Fruit fly (Drosophila melanogaster) whole organism, pupa: Measurements from ENCODE around the gene CG17816.

Experiments
- CG12605 ChIP-seq: fragments of 200-800 bp; sonication (Bioruptor generic); IDR thresholded peaks from 2 replicates; pipeline ENCODE4 v1.3.6; 2022; ENCODE audit warnings: missing biosample characterization, missing genetic modification characterization
- CG15710 ChIP-seq: fragments of 200-800 bp; sonication (Bioruptor generic); optimal IDR thresholded peaks from 2 replicates; lab custom pipeline; 2018; ENCODE audit warnings: missing biosample characterization, mild to moderate bottlenecking, missing genetic modification characterization, moderate library complexity
- CG34367 ChIP-seq: fragments of 200-800 bp; sonication (Bioruptor generic); optimal IDR thresholded peaks from 2 replicates; lab custom pipeline; 2018; ENCODE audit warnings: missing biosample characterization, mild to moderate bottlenecking, missing genetic modification characterization
- CG8301 ChIP-seq: fragments of 200-800 bp; sonication (Bioruptor generic); optimal IDR thresholded peaks from 2 replicates; lab custom pipeline; 2018; ENCODE audit warnings: missing biosample characterization, mild to moderate bottlenecking, missing genetic modification characterization

DNA sequence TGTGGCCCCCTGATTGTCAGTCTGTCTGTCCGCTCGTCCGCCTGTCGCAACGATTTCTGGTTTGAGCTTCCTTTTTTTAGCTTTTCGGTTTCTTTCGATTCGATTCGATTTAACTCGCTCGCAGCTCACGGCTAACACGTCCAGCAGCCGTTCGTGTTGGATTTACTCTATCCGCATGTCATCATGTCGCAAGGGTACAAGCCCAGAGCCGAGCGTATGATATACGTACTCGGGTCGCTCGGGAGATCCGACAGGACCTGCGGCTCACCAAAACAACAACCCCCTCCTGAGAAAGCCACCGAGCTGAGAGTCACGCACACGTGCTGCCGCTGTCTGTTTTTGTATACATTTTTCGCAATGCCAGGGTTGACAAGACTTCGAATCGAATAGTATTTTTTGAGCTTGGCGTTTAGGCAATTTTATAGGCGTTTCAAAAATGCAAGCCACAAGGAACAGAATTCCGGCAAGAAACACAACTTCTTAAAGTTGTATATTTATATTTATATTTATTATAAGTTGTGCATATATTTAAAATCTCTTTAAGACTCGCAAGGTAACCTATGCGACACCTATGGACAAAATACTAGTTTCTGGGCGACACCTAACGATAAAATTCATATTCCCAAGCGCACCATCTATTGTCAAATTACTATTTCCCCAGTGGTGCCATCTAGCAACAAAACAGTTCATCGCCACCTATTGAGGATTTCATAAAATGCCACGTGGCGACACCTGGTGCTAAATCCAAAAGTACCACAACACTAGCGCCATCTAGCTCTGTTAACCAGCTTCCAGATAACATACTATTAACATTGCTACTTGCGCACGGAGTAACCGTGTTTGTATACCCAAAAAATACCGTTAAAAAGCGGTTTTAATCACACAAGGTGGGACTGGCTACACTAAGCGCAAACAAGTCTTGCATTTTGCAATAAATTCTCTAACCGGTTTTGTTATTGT is 76.6 kb downstream of the CG17816 start, which contains the start of the genes CG2993 and sgll:
- TF ChIP-seq CG8301 (tag; lab: Kevin White, UChicago) (no peak), CG34367 (tag; lab: Kevin White, UChicago) (peak; percentile 69), CG12605 (GFP tag; lab: Robert Waterston, UW) (no peak), CG15710 (tag; lab: Kevin White, UChicago) (peak; percentile 58)
